Worm (Caenorhabditis elegans) whole organism, early embryonic: ENCODE data around the gene msra-1.

ENCODE experiments used
- B0310.2 ChIP-seq: sonication (generic microtip); optimal IDR thresholded peaks from 2 replicates; lab custom pipeline; 2016; ENCODE audit warnings: mild to moderate bottlenecking, missing genetic modification characterization, missing compliant biosample characterization
- F13C5.2 ChIP-seq: sonication (generic microtip); optimal IDR thresholded peaks from 2 replicates; lab custom pipeline; 2017; ENCODE audit warnings: mild to moderate bottlenecking, missing genetic modification characterization, inconsistent platforms, missing compliant biosample characterization
- aly-1 ChIP-seq: sonication (generic microtip); optimal IDR thresholded peaks from 2 replicates; lab custom pipeline; 2016; ENCODE audit warnings: missing genetic modification characterization, missing compliant biosample characterization
- ama-1 ChIP-seq: fragments of 150-350 bp; optimal IDR thresholded peaks from 2 replicates; lab custom pipeline; 2014
- ceh-13 ChIP-seq: fragments of 200-800 bp; sonication (Bioruptor generic); optimal IDR thresholded peaks from 2 replicates; lab custom pipeline; 2018; ENCODE audit warnings: mild to moderate bottlenecking, missing genetic modification characterization, missing compliant biosample characterization
- ceh-36 ChIP-seq: sonication (generic microtip); optimal IDR thresholded peaks from 2 replicates; lab custom pipeline; 2016; ENCODE audit warnings: missing genetic modification characterization, inconsistent platforms, missing compliant biosample characterization
- ets-7 ChIP-seq: sonication (generic microtip); optimal IDR thresholded peaks from 2 replicates; lab custom pipeline; 2016; ENCODE audit warnings: missing genotype, missing genetic modification characterization, missing compliant biosample characterization
- flt-1 ChIP-seq: fragments of 200-800 bp; sonication (Bioruptor generic); IDR thresholded peaks from 2 replicates; pipeline ENCODE4 v1.3.6; 2022; ENCODE audit warnings: missing genetic modification characterization, missing compliant biosample characterization
- hmbx-1 ChIP-seq: sonication (generic microtip); optimal IDR thresholded peaks from 2 replicates; lab custom pipeline; 2016; ENCODE audit warnings: mild to moderate bottlenecking, missing genetic modification characterization, missing compliant biosample characterization
- hmg-4 ChIP-seq: fragments of 200-800 bp; sonication (Bioruptor generic); optimal IDR thresholded peaks from 2 replicates; lab custom pipeline; 2018; ENCODE audit warnings: mild to moderate bottlenecking, missing genetic modification characterization, missing compliant biosample characterization
- hnd-1 ChIP-seq: sonication (generic microtip); optimal IDR thresholded peaks from 2 replicates; lab custom pipeline; 2016; ENCODE audit warnings: missing genetic modification characterization, missing compliant biosample characterization
- pes-1 ChIP-seq: fragments of 200-800 bp; sonication (Bioruptor generic); IDR thresholded peaks from 2 replicates; pipeline ENCODE4 v1.3.6; 2022; ENCODE audit warnings: missing genetic modification reagents, missing genetic modification characterization, missing compliant biosample characterization
- scrt-1 ChIP-seq: fragments of 200-800 bp; sonication (Bioruptor generic); IDR thresholded peaks from 2 replicates; pipeline ENCODE4 v1.3.6; 2022; ENCODE audit warnings: missing genetic modification characterization, missing compliant biosample characterization
- sea-1 ChIP-seq: fragments of 200-800 bp; sonication (Bioruptor generic); conservative IDR thresholded peaks from 2 replicates; pipeline ENCODE4 v1.3.6; 2022; ENCODE audit warnings: missing genetic modification characterization, missing compliant biosample characterization
- tbx-11 ChIP-seq: fragments of 200-800 bp; sonication (Bioruptor generic); IDR thresholded peaks from 2 replicates; pipeline ENCODE4 v1.3.6; 2022; ENCODE audit warnings: missing genetic modification characterization, missing compliant biosample characterization
- tbx-37 ChIP-seq: fragments of 200-800 bp; sonication (Bioruptor generic); conservative IDR thresholded peaks from 2 replicates; pipeline ENCODE4 v1.3.6; 2022; ENCODE audit warnings: missing genetic modification reagents, missing genetic modification characterization, missing compliant biosample characterization
- tra-4 ChIP-seq: sonication (generic microtip); optimal IDR thresholded peaks from 2 replicates; lab custom pipeline; 2017; ENCODE audit warnings: missing genetic modification characterization, missing compliant biosample characterization

msra-1 gene

ce11 chrII:7348063-7348462 lies 15.8 kb downstream of the msra-1 start:
- TF ChIP-seq aly-1 (tag; lab: Kevin White, UChicago) (no peak), scrt-1 (GFP tag; lab: Robert Waterston, UW) (no peak), ceh-13 (GFP tag; lab: Kevin White, UChicago) (no peak), sea-1 (no peak), tra-4 (tag; lab: Kevin White, UChicago) (no peak), B0310.2 (tag; lab: Kevin White, UChicago) (no peak), ets-7 (tag; lab: Kevin White, UChicago) (no peak), pes-1 (no peak), tbx-11 (GFP tag; lab: Robert Waterston, UW) (no peak), hmg-4 (GFP tag; lab: Kevin White, UChicago) (no peak), ama-1 (lab: Kevin White, UChicago) (no peak)

- TF ChIP-seq hnd-1 (no peak), scrt-1 (GFP tag; lab: Robert Waterston, UW) (no peak), sea-1 (no peak), ceh-36 (tag; lab: Kevin White, UChicago) (no peak), hmg-4 (GFP tag; lab: Kevin White, UChicago) (no peak), ets-7 (tag; lab: Kevin White, UChicago) (no peak), hmbx-1 (no peak), ama-1 (lab: Kevin White, UChicago) (no peak), pes-1 (no peak), tbx-11 (GFP tag; lab: Robert Waterston, UW) (no peak), tra-4 (tag; lab: Kevin White, UChicago) (no peak), aly-1 (tag; lab: Kevin White, UChicago) (no peak), ceh-13 (GFP tag; lab: Kevin White, UChicago) (no peak), F13C5.2 (no peak), flt-1 (GFP tag; lab: Robert Waterston, UW) (no peak), tbx-37 (GFP tag; lab: Robert Waterston, UW) (no peak)
Measured at ce11 chrII:7345858-7346257, 18.0 kb downstream of the msra-1 start.

- no peak for TF ChIP-seq F13C5.2
- TF ChIP-seq tra-4 (tag; lab: Kevin White, UChicago), result no peak
- TF ChIP-seq hmg-4 (GFP tag; lab: Kevin White, UChicago), result no peak
- no peak for TF ChIP-seq tbx-11 (GFP tag; lab: Robert Waterston, UW)
- TF ChIP-seq hnd-1, result no peak
Measured at ce11 chrII:7343668-7344067, 20.2 kb downstream of the msra-1 start.

ce11 chrII:7342884-7343283 lies 21.0 kb downstream of the msra-1 start:
- TF ChIP-seq pes-1 (no peak), tra-4 (tag; lab: Kevin White, UChicago) (no peak), hmbx-1 (no peak), aly-1 (tag; lab: Kevin White, UChicago) (no peak), hmg-4 (GFP tag; lab: Kevin White, UChicago) (no peak), ama-1 (lab: Kevin White, UChicago) (no peak), sea-1 (no peak), ceh-13 (GFP tag; lab: Kevin White, UChicago) (no peak), tbx-37 (GFP tag; lab: Robert Waterston, UW) (no peak), flt-1 (GFP tag; lab: Robert Waterston, UW) (no peak), F13C5.2 (no peak), tbx-11 (GFP tag; lab: Robert Waterston, UW) (no peak), ceh-36 (tag; lab: Kevin White, UChicago) (no peak), scrt-1 (GFP tag; lab: Robert Waterston, UW) (no peak), hnd-1 (no peak), ets-7 (tag; lab: Kevin White, UChicago) (no peak)

- TF ChIP-seq ama-1 (lab: Kevin White, UChicago), result no peak
- TF ChIP-seq B0310.2 (tag; lab: Kevin White, UChicago), result no peak
- TF ChIP-seq hmbx-1, result no peak
- no peak for TF ChIP-seq sea-1
- no peak for TF ChIP-seq tbx-37 (GFP tag; lab: Robert Waterston, UW)
- no peak for TF ChIP-seq ceh-13 (GFP tag; lab: Kevin White, UChicago)
- no peak for TF ChIP-seq tra-4 (tag; lab: Kevin White, UChicago)
- TF ChIP-seq flt-1 (GFP tag; lab: Robert Waterston, UW), result no peak
- TF ChIP-seq hnd-1, result no peak
Measured at ce11 chrII:7341572-7342303, 22.1 kb downstream of the msra-1 start.

ce11 chrII:7340703-7341102 lies 23.1 kb downstream of the msra-1 start:
- no peak for TF ChIP-seq aly-1 (tag; lab: Kevin White, UChicago)
- TF ChIP-seq hnd-1, result no peak
- TF ChIP-seq ceh-13 (GFP tag; lab: Kevin White, UChicago), result no peak
- TF ChIP-seq ets-7 (tag; lab: Kevin White, UChicago), result no peak
- no peak for TF ChIP-seq flt-1 (GFP tag; lab: Robert Waterston, UW)
- TF ChIP-seq hmbx-1, result no peak
- no peak for TF ChIP-seq sea-1
- TF ChIP-seq tra-4 (tag; lab: Kevin White, UChicago), result no peak
- no peak for TF ChIP-seq ceh-36 (tag; lab: Kevin White, UChicago)
- no peak for TF ChIP-seq tbx-37 (GFP tag; lab: Robert Waterston, UW)
- no peak for TF ChIP-seq B0310.2 (tag; lab: Kevin White, UChicago)
- TF ChIP-seq hmg-4 (GFP tag; lab: Kevin White, UChicago), result no peak
- no peak for TF ChIP-seq pes-1
- TF ChIP-seq scrt-1 (GFP tag; lab: Robert Waterston, UW), result no peak
- TF ChIP-seq tbx-11 (GFP tag; lab: Robert Waterston, UW), result no peak
- no peak for TF ChIP-seq ama-1 (lab: Kevin White, UChicago)

ce11 chrII:7338995-7339394 lies 24.8 kb downstream of the msra-1 start, which contains the start of gene nhr-21:
TSS of gene nhr-21 (plus strand) at chrII:7339229.
- TF ChIP-seq tra-4 (tag; lab: Kevin White, UChicago) (no peak), tbx-11 (GFP tag; lab: Robert Waterston, UW) (no peak), hnd-1 (no peak), ets-7 (tag; lab: Kevin White, UChicago) (no peak), pes-1 (no peak), ceh-36 (tag; lab: Kevin White, UChicago) (no peak), aly-1 (tag; lab: Kevin White, UChicago) (no peak), scrt-1 (GFP tag; lab: Robert Waterston, UW) (no peak), ama-1 (lab: Kevin White, UChicago) (no peak), sea-1 (no peak), B0310.2 (tag; lab: Kevin White, UChicago) (no peak), tbx-37 (GFP tag; lab: Robert Waterston, UW) (no peak), hmg-4 (GFP tag; lab: Kevin White, UChicago) (no peak), flt-1 (GFP tag; lab: Robert Waterston, UW) (no peak), hmbx-1 (no peak)
